Worm (Caenorhabditis elegans) whole organism, mixed stage, embryonic: Measurements from ENCODE around the gene T05A7.13.

Experiments
- M03D4.4 ChIP-seq: sonication (generic microtip); optimal IDR thresholded peaks from 2 replicates; lab custom pipeline; 2017; ENCODE audit warnings: mild to moderate bottlenecking, missing genetic modification characterization, missing compliant biosample characterization
- bed-3 ChIP-seq: fragments of 200-800 bp; sonication (Bioruptor generic); optimal IDR thresholded peaks from 3 replicates; lab custom pipeline; 2018; ENCODE audit warnings: mild to moderate bottlenecking, missing genetic modification characterization, moderate library complexity, missing compliant biosample characterization
- ceh-39 ChIP-seq: fragments of 150-350 bp; optimal IDR thresholded peaks from 2 replicates; lab custom pipeline; 2014; ENCODE audit warnings: missing biosample characterization, missing genetic modification characterization
- ceh-83 ChIP-seq: fragments of 200-800 bp; sonication (Bioruptor generic); optimal IDR thresholded peaks from 2 replicates; lab custom pipeline; 2018; ENCODE audit warnings: mild to moderate bottlenecking, missing genetic modification characterization, missing compliant biosample characterization
- ces-1 ChIP-seq: fragments of 150-350 bp; optimal IDR thresholded peaks from 2 replicates; lab custom pipeline; 2014; ENCODE audit warnings: missing biosample characterization, missing genetic modification reagents, missing genetic modification characterization
- cnd-1 ChIP-seq: fragments of 200-800 bp; sonication (Bioruptor generic); optimal IDR thresholded peaks from 2 replicates; lab custom pipeline; 2018; ENCODE audit warnings: mild to moderate bottlenecking, missing genetic modification characterization, missing compliant biosample characterization
- drap-1 ChIP-seq: fragments of 200-800 bp; sonication (Bioruptor generic); optimal IDR thresholded peaks from 3 replicates; lab custom pipeline; 2018; ENCODE audit warnings: mild to moderate bottlenecking, missing genetic modification characterization, missing compliant biosample characterization
- elt-1 ChIP-seq: sonication (generic microtip); optimal IDR thresholded peaks from 2 replicates; lab custom pipeline; 2017; ENCODE audit warnings: missing genetic modification characterization, mild to moderate bottlenecking, missing compliant biosample characterization, antibody characterized with exemption, moderate library complexity, borderline replicate concordance; ENCODE audit not compliant: insufficient read depth
- elt-3 ChIP-seq: fragments of 150-350 bp; optimal IDR thresholded peaks from 2 replicates; lab custom pipeline; 2014; ENCODE audit warnings: missing biosample characterization, missing genetic modification characterization
- flh-1 ChIP-seq: fragments of 200-800 bp; sonication (Bioruptor generic); optimal IDR thresholded peaks from 2 replicates; lab custom pipeline; 2018; ENCODE audit warnings: mild to moderate bottlenecking, missing genetic modification characterization, moderate library complexity, missing compliant biosample characterization
- hlh-1 ChIP-seq: fragments of 150-350 bp; optimal IDR thresholded peaks from 2 replicates; lab custom pipeline; 2014; ENCODE audit warnings: missing biosample characterization, missing genetic modification reagents, missing genetic modification characterization
- lin-13 ChIP-seq: fragments of 150-350 bp; optimal IDR thresholded peaks from 2 replicates; lab custom pipeline; 2014; ENCODE audit warnings: missing biosample characterization, missing genetic modification characterization
- lin-32 ChIP-seq: fragments of 200-800 bp; sonication (Bioruptor generic); optimal IDR thresholded peaks from 2 replicates; lab custom pipeline; 2018; ENCODE audit warnings: mild to moderate bottlenecking, missing genetic modification characterization, missing compliant biosample characterization
- lsy-2 ChIP-seq: fragments of 150-350 bp; optimal IDR thresholded peaks from 2 replicates; lab custom pipeline; 2014; ENCODE audit warnings: missing biosample characterization, missing genetic modification characterization
- mab-5 ChIP-seq: fragments of 150-350 bp; optimal IDR thresholded peaks from 2 replicates; lab custom pipeline; 2014; ENCODE audit warnings: missing biosample characterization, missing genetic modification characterization
- mep-1 ChIP-seq: fragments of 150-350 bp; optimal IDR thresholded peaks from 2 replicates; lab custom pipeline; 2017; ENCODE audit warnings: missing biosample characterization, missing genetic modification reagents, missing genetic modification characterization, inconsistent platforms
- mls-2 ChIP-seq: sonication (generic microtip); optimal IDR thresholded peaks from 2 replicates; lab custom pipeline; 2016; ENCODE audit warnings: mild to moderate bottlenecking, missing genetic modification characterization, moderate library complexity, missing compliant biosample characterization
- nhr-12 ChIP-seq: fragments of 150-350 bp; optimal IDR thresholded peaks from 2 replicates; lab custom pipeline; 2014; ENCODE audit warnings: missing biosample characterization, missing genetic modification characterization
- nhr-2 ChIP-seq: fragments of 150-350 bp; optimal IDR thresholded peaks from 2 replicates; lab custom pipeline; 2014; ENCODE audit warnings: missing biosample characterization, missing genetic modification characterization
- nhr-237 ChIP-seq: fragments of 150-350 bp; optimal IDR thresholded peaks from 2 replicates; lab custom pipeline; 2014; ENCODE audit warnings: missing biosample characterization, missing genetic modification characterization
- nhr-28 ChIP-seq: fragments of 150-350 bp; optimal IDR thresholded peaks from 2 replicates; lab custom pipeline; 2014; ENCODE audit warnings: missing biosample characterization, missing genetic modification characterization
- nhr-76 ChIP-seq: sonication (generic microtip); optimal IDR thresholded peaks from 2 replicates; lab custom pipeline; 2017; ENCODE audit warnings: missing biosample characterization, missing genetic modification characterization
- pha-4 ChIP-seq: fragments of 150-350 bp; optimal IDR thresholded peaks from 2 replicates; lab custom pipeline; 2018; ENCODE audit warnings: missing biosample characterization, missing genetic modification reagents, missing genetic modification characterization
- sem-2 ChIP-seq: fragments of 200-800 bp; sonication (Bioruptor generic); optimal IDR thresholded peaks from 2 replicates; lab custom pipeline; 2018; ENCODE audit warnings: mild to moderate bottlenecking, missing genetic modification characterization, missing compliant biosample characterization
- snpc-4 ChIP-seq: fragments of 150-350 bp; optimal IDR thresholded peaks from 2 replicates; lab custom pipeline; 2014; ENCODE audit warnings: missing biosample characterization, missing genetic modification characterization
- sptf-1 ChIP-seq: sonication (generic microtip); optimal IDR thresholded peaks from 2 replicates; lab custom pipeline; 2017; ENCODE audit warnings: mild to moderate bottlenecking, missing genetic modification characterization, moderate library complexity, missing compliant biosample characterization
- tbx-8 ChIP-seq: fragments of 200-800 bp; sonication (Bioruptor generic); optimal IDR thresholded peaks from 2 replicates; lab custom pipeline; 2018; ENCODE audit warnings: mild to moderate bottlenecking, missing genetic modification characterization, moderate library complexity, missing compliant biosample characterization
- unc-39 ChIP-seq: fragments of 150-350 bp; optimal IDR thresholded peaks from 2 replicates; lab custom pipeline; 2014; ENCODE audit warnings: missing biosample characterization, missing genetic modification characterization
- zip-8 ChIP-seq: fragments of 150-350 bp; optimal IDR thresholded peaks from 2 replicates; lab custom pipeline; 2014; ENCODE audit warnings: missing biosample characterization, missing genetic modification characterization
- ztf-11 ChIP-seq: fragments of 150-350 bp; optimal IDR thresholded peaks from 2 replicates; lab custom pipeline; 2014; ENCODE audit warnings: missing biosample characterization, missing genetic modification characterization

T05A7.13 gene

DNA sequence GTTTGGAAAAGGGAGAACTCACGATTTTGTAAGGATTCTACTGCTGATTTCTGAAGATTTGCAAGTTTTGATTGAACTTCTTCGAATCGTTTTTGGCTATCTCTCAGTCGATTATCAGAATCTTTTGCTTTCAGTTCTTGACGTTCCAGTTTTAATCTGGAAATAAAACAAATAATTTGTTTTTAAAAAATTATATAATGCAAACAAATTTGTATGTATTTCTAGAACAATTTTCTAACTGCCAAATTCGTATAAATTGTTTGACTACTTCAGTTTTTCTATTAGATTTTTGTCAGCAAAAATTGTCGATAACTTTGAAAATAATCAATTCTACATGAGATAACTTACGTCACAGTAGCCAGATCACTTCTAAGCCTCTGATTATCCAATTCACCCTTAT is 29.7 kb downstream of the T05A7.13 start:
- TF ChIP-seq M03D4.4 (tag; lab: Kevin White, UChicago), result no peak
- no peak for TF ChIP-seq elt-1 (tag; lab: Kevin White, UChicago)
- no peak for TF ChIP-seq lin-13 (tag; lab: Kevin White, UChicago)
- TF ChIP-seq nhr-76 (tag; lab: Kevin White, UChicago), result no peak
- TF ChIP-seq cnd-1 (tag; lab: Kevin White, UChicago), result no peak
- TF ChIP-seq snpc-4 (tag; lab: Kevin White, UChicago), result no peak
- TF ChIP-seq nhr-237 (tag; lab: Kevin White, UChicago), result no peak
- no peak for TF ChIP-seq flh-1 (GFP tag; lab: Kevin White, UChicago)
- no peak for TF ChIP-seq pha-4 (tag; lab: Kevin White, UChicago)
- TF ChIP-seq unc-39 (tag; lab: Kevin White, UChicago), result no peak
- TF ChIP-seq lsy-2, result no peak
- TF ChIP-seq, all 35 proteins: peak for 0

- TF ChIP-seq lin-32 (GFP tag; lab: Kevin White, UChicago), result no peak
- TF ChIP-seq M03D4.4 (tag; lab: Kevin White, UChicago), result no peak
- TF ChIP-seq nhr-76 (tag; lab: Kevin White, UChicago), result no peak
- no peak for TF ChIP-seq snpc-4 (tag; lab: Kevin White, UChicago)
- TF ChIP-seq lsy-2, result no peak
- TF ChIP-seq zip-8 (tag; lab: Kevin White, UChicago), result no peak
- no peak for TF ChIP-seq elt-3 (tag; lab: Kevin White, UChicago)
- no peak for TF ChIP-seq sptf-1 (tag; lab: Kevin White, UChicago)
- TF ChIP-seq ceh-83 (GFP tag; lab: Kevin White, UChicago), result no peak
- TF ChIP-seq mab-5 (tag; lab: Kevin White, UChicago), result no peak
- TF ChIP-seq sem-2 (GFP tag; lab: Kevin White, UChicago), result no peak
- TF ChIP-seq mep-1 (tag; lab: Kevin White, UChicago), result no peak
- TF ChIP-seq ces-1 (GFP tag; lab: Kevin White, UChicago), result no peak
- no peak for TF ChIP-seq nhr-28
- no peak for TF ChIP-seq elt-1 (tag; lab: Kevin White, UChicago)
Observed at ce11 chrII:4626606-4627005, 34.6 kb downstream of the T05A7.13 start, which contains the start of gene F35D11.1. Gene F35D11.1, plus strand, starts transcription at chrII:4626906.

ce11 chrII:4621650-4622049 is 39.5 kb downstream of the T05A7.13 start, which contains the start of gene clec-139:
Gene clec-139, minus strand, starts transcription at chrII:4621750.
- TF ChIP-seq mep-1 (tag; lab: Kevin White, UChicago), result no peak
- TF ChIP-seq elt-1 (tag; lab: Kevin White, UChicago), result no peak
- TF ChIP-seq sptf-1 (tag; lab: Kevin White, UChicago), result no peak
- no peak for TF ChIP-seq nhr-237 (tag; lab: Kevin White, UChicago)
- TF ChIP-seq mab-5 (tag; lab: Kevin White, UChicago), result no peak
- no peak for TF ChIP-seq mls-2
- TF ChIP-seq nhr-76 (tag; lab: Kevin White, UChicago), result no peak
- no peak for TF ChIP-seq hlh-1 (tag; lab: Kevin White, UChicago)
- TF ChIP-seq nhr-2 (tag; lab: Kevin White, UChicago), result no peak

DNA sequence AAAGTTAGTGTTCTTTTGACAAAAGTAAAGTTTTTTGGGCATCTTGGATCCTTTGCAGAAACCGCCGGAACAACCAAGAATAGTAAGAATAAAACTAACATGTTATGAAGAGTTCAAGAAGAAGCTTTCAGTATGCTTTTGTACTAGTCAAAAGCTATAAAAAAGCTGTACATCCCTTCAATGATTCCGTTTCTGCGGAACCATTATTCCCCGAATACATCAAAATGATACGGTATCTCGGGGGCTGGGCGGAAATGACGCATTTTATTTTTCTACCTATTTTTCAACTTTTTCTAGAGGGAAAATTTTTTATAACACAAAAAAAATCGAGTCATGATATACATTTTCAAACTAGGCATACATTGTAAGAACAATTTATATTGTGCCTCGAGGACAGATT is 41.5 kb downstream of the T05A7.13 start, which contains the start of gene clec-138:
TSS of gene clec-138 (minus strand) at position 101 of the 400 bp plus-strand sequence.
- TF ChIP-seq flh-1 (GFP tag; lab: Kevin White, UChicago) (no peak), nhr-12 (tag; lab: Kevin White, UChicago) (no peak), ceh-39 (tag; lab: Kevin White, UChicago) (no peak), snpc-4 (tag; lab: Kevin White, UChicago) (no peak), cnd-1 (tag; lab: Kevin White, UChicago) (no peak), lsy-2 (no peak), bed-3 (no peak), tbx-8 (no peak), ces-1 (GFP tag; lab: Kevin White, UChicago) (no peak), sptf-1 (tag; lab: Kevin White, UChicago) (no peak), unc-39 (tag; lab: Kevin White, UChicago) (no peak), sem-2 (GFP tag; lab: Kevin White, UChicago) (no peak), ztf-11 (no peak), nhr-2 (tag; lab: Kevin White, UChicago) (no peak), ceh-83 (GFP tag; lab: Kevin White, UChicago) (no peak), elt-3 (tag; lab: Kevin White, UChicago) (no peak), pha-4 (tag; lab: Kevin White, UChicago) (no peak)
- TF ChIP-seq, all 35 proteins: peak for 0

DNA sequence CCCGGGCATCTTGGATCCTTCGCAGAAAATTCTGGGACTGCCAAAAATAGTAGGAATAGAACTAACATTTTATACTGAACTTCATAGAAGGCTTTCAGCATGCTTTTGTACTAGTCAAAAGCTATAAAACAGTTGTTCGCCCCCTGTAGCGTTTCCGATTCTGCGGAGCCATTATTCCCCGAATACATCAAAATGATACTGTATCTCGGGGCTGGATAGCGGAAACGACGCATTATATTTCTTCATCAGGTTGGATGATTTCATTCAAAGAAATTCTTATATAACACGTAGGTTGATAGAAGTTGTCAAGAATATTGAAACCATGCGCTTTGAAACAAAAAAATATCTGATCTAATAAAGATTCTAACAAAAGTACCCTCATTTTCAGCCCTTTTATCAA is 43.2 kb downstream of the T05A7.13 start, which contains the start of gene clec-137:
TSS of gene clec-137 (minus strand) at position 101 of the 400 bp plus-strand sequence.
- no peak for TF ChIP-seq drap-1
- TF ChIP-seq sptf-1 (tag; lab: Kevin White, UChicago), result no peak
- TF ChIP-seq nhr-12 (tag; lab: Kevin White, UChicago), result no peak
- no peak for TF ChIP-seq hlh-1 (tag; lab: Kevin White, UChicago)
